Fruit fly (Drosophila melanogaster): ENCODE data around the gene beag.

- TF ChIP-seq psq (optimal IDR thresholded peaks at IDR 0.05) (no peak), insv (optimal IDR thresholded peaks at IDR 0.05) (no peak), h (optimal IDR thresholded peaks at IDR 0.05) (no peak), Myc (optimal IDR thresholded peaks at IDR 0.05) (no peak), ttk (optimal IDR thresholded peaks at IDR 0.05) (no peak)
These were observed 29.6 kb downstream of the beag start for dm6 chr3R:9035252-9035651.
